Worm (Caenorhabditis elegans) whole organism, mixed stage, embryonic: ENCODE results near the gene tag-180.
A peak's percentile ranks its signal among the peaks of the same experiment; 100 is the strongest.

ENCODE experiments used
- M03D4.4 ChIP-seq: sonication (generic microtip); optimal IDR thresholded peaks from 2 replicates; lab custom pipeline; 2017; ENCODE audit warnings: mild to moderate bottlenecking, missing genetic modification characterization, missing compliant biosample characterization
- bed-3 ChIP-seq: fragments of 200-800 bp; sonication (Bioruptor generic); optimal IDR thresholded peaks from 3 replicates; lab custom pipeline; 2018; ENCODE audit warnings: mild to moderate bottlenecking, missing genetic modification characterization, moderate library complexity, missing compliant biosample characterization
- blmp-1 ChIP-seq: fragments of 150-350 bp; optimal IDR thresholded peaks from 2 replicates; lab custom pipeline; 2014; ENCODE audit warnings: missing biosample characterization, missing genetic modification characterization
- ceh-39 ChIP-seq: fragments of 150-350 bp; optimal IDR thresholded peaks from 2 replicates; lab custom pipeline; 2014; ENCODE audit warnings: missing biosample characterization, missing genetic modification characterization
- ceh-43 ChIP-seq: fragments of 200-800 bp; sonication (Bioruptor generic); optimal IDR thresholded peaks from 2 replicates; lab custom pipeline; 2018; ENCODE audit warnings: mild to moderate bottlenecking, missing genetic modification characterization, moderate library complexity, missing compliant biosample characterization
- ces-1 ChIP-seq: fragments of 150-350 bp; optimal IDR thresholded peaks from 2 replicates; lab custom pipeline; 2014; ENCODE audit warnings: missing biosample characterization, missing genetic modification reagents, missing genetic modification characterization
- elt-1 ChIP-seq: sonication (generic microtip); optimal IDR thresholded peaks from 2 replicates; lab custom pipeline; 2017; ENCODE audit warnings: missing genetic modification characterization, mild to moderate bottlenecking, missing compliant biosample characterization, antibody characterized with exemption, moderate library complexity, borderline replicate concordance; ENCODE audit not compliant: insufficient read depth
- elt-3 ChIP-seq: fragments of 150-350 bp; optimal IDR thresholded peaks from 2 replicates; lab custom pipeline; 2014; ENCODE audit warnings: missing biosample characterization, missing genetic modification characterization
- ham-2 ChIP-seq: fragments of 200-800 bp; sonication (Bioruptor generic); optimal IDR thresholded peaks from 2 replicates; lab custom pipeline; 2018; ENCODE audit warnings: mild to moderate bottlenecking, missing genetic modification characterization, missing compliant biosample characterization
- lin-13 ChIP-seq: fragments of 150-350 bp; optimal IDR thresholded peaks from 2 replicates; lab custom pipeline; 2014; ENCODE audit warnings: missing biosample characterization, missing genetic modification characterization
- lin-32 ChIP-seq: fragments of 200-800 bp; sonication (Bioruptor generic); optimal IDR thresholded peaks from 2 replicates; lab custom pipeline; 2018; ENCODE audit warnings: mild to moderate bottlenecking, missing genetic modification characterization, missing compliant biosample characterization
- lsy-2 ChIP-seq: fragments of 150-350 bp; optimal IDR thresholded peaks from 2 replicates; lab custom pipeline; 2014; ENCODE audit warnings: missing biosample characterization, missing genetic modification characterization
- mab-5 ChIP-seq: fragments of 150-350 bp; optimal IDR thresholded peaks from 2 replicates; lab custom pipeline; 2014; ENCODE audit warnings: missing biosample characterization, missing genetic modification characterization
- mep-1 ChIP-seq: fragments of 150-350 bp; optimal IDR thresholded peaks from 2 replicates; lab custom pipeline; 2017; ENCODE audit warnings: missing biosample characterization, missing genetic modification reagents, missing genetic modification characterization, inconsistent platforms
- mls-2 ChIP-seq: sonication (generic microtip); optimal IDR thresholded peaks from 2 replicates; lab custom pipeline; 2016; ENCODE audit warnings: mild to moderate bottlenecking, missing genetic modification characterization, moderate library complexity, missing compliant biosample characterization
- nhr-2 ChIP-seq: fragments of 150-350 bp; optimal IDR thresholded peaks from 2 replicates; lab custom pipeline; 2014; ENCODE audit warnings: missing biosample characterization, missing genetic modification characterization
- nhr-28 ChIP-seq: fragments of 150-350 bp; optimal IDR thresholded peaks from 2 replicates; lab custom pipeline; 2014; ENCODE audit warnings: missing biosample characterization, missing genetic modification characterization
- pha-4 ChIP-seq: fragments of 150-350 bp; optimal IDR thresholded peaks from 2 replicates; lab custom pipeline; 2018; ENCODE audit warnings: missing biosample characterization, missing genetic modification reagents, missing genetic modification characterization
- sem-2 ChIP-seq: fragments of 200-800 bp; sonication (Bioruptor generic); optimal IDR thresholded peaks from 2 replicates; lab custom pipeline; 2018; ENCODE audit warnings: mild to moderate bottlenecking, missing genetic modification characterization, missing compliant biosample characterization
- sptf-1 ChIP-seq: sonication (generic microtip); optimal IDR thresholded peaks from 2 replicates; lab custom pipeline; 2017; ENCODE audit warnings: mild to moderate bottlenecking, missing genetic modification characterization, moderate library complexity, missing compliant biosample characterization
- tbx-8 ChIP-seq: fragments of 200-800 bp; sonication (Bioruptor generic); optimal IDR thresholded peaks from 2 replicates; lab custom pipeline; 2018; ENCODE audit warnings: mild to moderate bottlenecking, missing genetic modification characterization, moderate library complexity, missing compliant biosample characterization
- unc-120 ChIP-seq: sonication (generic microtip); optimal IDR thresholded peaks from 2 replicates; lab custom pipeline; 2017; ENCODE audit warnings: missing genetic modification characterization, missing compliant biosample characterization; ENCODE audit not compliant: poor library complexity, severe bottlenecking
- unc-39 ChIP-seq: fragments of 150-350 bp; optimal IDR thresholded peaks from 2 replicates; lab custom pipeline; 2014; ENCODE audit warnings: missing biosample characterization, missing genetic modification characterization
- unc-62 ChIP-seq: fragments of 150-350 bp; optimal IDR thresholded peaks from 2 replicates; lab custom pipeline; 2014; ENCODE audit warnings: missing biosample characterization, missing genetic modification reagents, missing genetic modification characterization
- zip-8 ChIP-seq: fragments of 150-350 bp; optimal IDR thresholded peaks from 2 replicates; lab custom pipeline; 2014; ENCODE audit warnings: missing biosample characterization, missing genetic modification characterization
- ztf-11 ChIP-seq: fragments of 150-350 bp; optimal IDR thresholded peaks from 2 replicates; lab custom pipeline; 2014; ENCODE audit warnings: missing biosample characterization, missing genetic modification characterization

Gene tag-180

ce11 chrII:11333375-11333774 lies 4.1 kb upstream of the tag-180 start:
- peak; percentile 38 for TF ChIP-seq ces-1 (GFP tag; lab: Kevin White, UChicago)
- TF ChIP-seq sptf-1 (tag; lab: Kevin White, UChicago): no peak

ce11 chrII:11319591-11319990 lies 9.6 kb downstream of the tag-180 start, which contains the start of gene nlp-51:
TSS of gene nlp-51 (minus strand) at chrII:11319691.
- no peak for TF ChIP-seq elt-3
- TF ChIP-seq unc-39 (tag; lab: Kevin White, UChicago): no peak
- TF ChIP-seq lsy-2 (tag; lab: Kevin White, UChicago): no peak
- no peak for TF ChIP-seq ceh-43 (GFP tag; lab: Kevin White, UChicago)
- no peak for TF ChIP-seq lin-13
- no peak for TF ChIP-seq zip-8 (tag; lab: Kevin White, UChicago)

ce11 chrII:11316663-11317062 lies 12.6 kb downstream of the tag-180 start:
- TF ChIP-seq ces-1 (GFP tag; lab: Kevin White, UChicago): peak; percentile 26
- TF ChIP-seq ceh-43 (GFP tag; lab: Kevin White, UChicago): no peak
- no peak for TF ChIP-seq nhr-2 (tag; lab: Kevin White, UChicago)
- TF ChIP-seq elt-3: no peak
- no peak for TF ChIP-seq sem-2 (GFP tag; lab: Kevin White, UChicago)
- no peak for TF ChIP-seq mls-2 (tag; lab: Kevin White, UChicago)
- TF ChIP-seq ztf-11 (tag; lab: Kevin White, UChicago): no peak
- no peak for TF ChIP-seq ham-2 (GFP tag; lab: Kevin White, UChicago)

DNA sequence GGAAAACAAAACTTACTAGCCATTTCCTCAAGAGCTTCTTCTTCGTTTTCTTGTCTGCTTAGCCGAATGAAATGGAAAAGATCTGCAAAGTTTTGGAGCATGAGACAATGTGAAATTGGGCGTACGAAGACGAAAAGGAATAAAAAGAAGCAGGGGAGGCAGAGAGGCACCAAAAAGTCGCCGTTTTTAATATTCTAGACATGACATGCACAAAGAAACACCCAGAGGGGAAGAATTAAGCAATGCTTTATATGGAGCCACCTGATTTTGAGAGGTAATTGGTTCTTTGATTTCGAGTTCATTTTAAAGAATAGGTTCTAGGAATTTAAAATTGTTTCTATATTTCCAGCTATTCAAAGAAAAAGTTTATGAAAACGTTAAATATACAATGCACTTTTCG lies 15.1 kb downstream of the tag-180 start, which contains the start of gene T24F1.4:
T24F1.4 (minus strand) TSS at position 101 of the 400 bp plus-strand sequence.
- no peak for TF ChIP-seq ceh-39 (tag; lab: Kevin White, UChicago)
- TF ChIP-seq elt-1 (tag; lab: Kevin White, UChicago): no peak
- no peak for TF ChIP-seq unc-120
- TF ChIP-seq nhr-2 (tag; lab: Kevin White, UChicago): no peak
- no peak for TF ChIP-seq sem-2 (GFP tag; lab: Kevin White, UChicago)
- TF ChIP-seq unc-39 (tag; lab: Kevin White, UChicago): no peak
- TF ChIP-seq nhr-28 (tag; lab: Kevin White, UChicago): no peak
- TF ChIP-seq ztf-11 (tag; lab: Kevin White, UChicago): no peak
- TF ChIP-seq mep-1 (tag; lab: Kevin White, UChicago): no peak
- TF ChIP-seq elt-3: no peak
- no peak for TF ChIP-seq lsy-2 (tag; lab: Kevin White, UChicago)
- no peak for TF ChIP-seq bed-3 (GFP tag; lab: Kevin White, UChicago)

DNA sequence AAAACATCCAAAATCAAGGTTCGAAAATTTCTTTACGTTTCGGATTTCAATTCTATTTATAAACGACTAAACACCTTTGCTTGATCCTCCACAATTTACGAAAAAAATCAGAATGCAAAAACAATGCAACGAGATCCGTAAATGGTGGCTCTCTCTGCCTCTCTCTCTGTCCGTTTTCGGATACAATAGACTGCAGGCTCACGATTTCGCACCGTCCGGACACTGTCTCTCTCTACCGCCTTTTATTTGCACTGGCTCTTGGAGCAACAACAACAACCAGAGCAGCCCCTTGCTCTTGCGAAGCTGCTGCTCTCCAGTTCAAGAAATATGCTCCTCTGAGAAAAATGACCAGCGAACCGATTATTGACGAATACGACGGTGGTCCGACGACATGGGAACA lies 17.0 kb downstream of the tag-180 start, which contains the start of gene T24F1.7:
T24F1.7 (plus strand) TSS at position 301 of the 400 bp plus-strand sequence.
- TF ChIP-seq sem-2 (GFP tag; lab: Kevin White, UChicago) (no peak), nhr-2 (tag; lab: Kevin White, UChicago) (no peak), ceh-43 (GFP tag; lab: Kevin White, UChicago) (no peak)

ce11 chrII:11307953-11308352 lies 21.3 kb downstream of the tag-180 start:
- TF ChIP-seq mab-5 (tag; lab: Kevin White, UChicago) (no peak), sem-2 (GFP tag; lab: Kevin White, UChicago) (no peak), elt-3 (no peak), M03D4.4 (no peak), unc-120 (peak; percentile 23), unc-62 (GFP tag; lab: Kevin White, UChicago) (peak; percentile 5)

- TF ChIP-seq elt-1 (tag; lab: Kevin White, UChicago): no peak
- no peak for TF ChIP-seq mep-1 (tag; lab: Kevin White, UChicago)
- TF ChIP-seq M03D4.4: no peak
- no peak for TF ChIP-seq blmp-1 (tag; lab: Kevin White, UChicago)
- no peak for TF ChIP-seq nhr-2 (tag; lab: Kevin White, UChicago)
- TF ChIP-seq ceh-39 (tag; lab: Kevin White, UChicago): no peak
- no peak for TF ChIP-seq pha-4 (tag; lab: Kevin White, UChicago)
- TF ChIP-seq lin-32 (GFP tag; lab: Kevin White, UChicago): no peak
- TF ChIP-seq ztf-11 (tag; lab: Kevin White, UChicago): no peak
- TF ChIP-seq tbx-8 (GFP tag; lab: Kevin White, UChicago): no peak
- TF ChIP-seq, all 35 proteins: peak for 0
Measured at ce11 chrII:11307332-11307731, 21.9 kb downstream of the tag-180 start.
